Worm (Caenorhabditis elegans): ENCODE results near the gene C03B1.13.

- TF ChIP-seq skn-1 (tag; optimal IDR thresholded peaks at IDR 0.05) (no peak), fos-1 (tag; optimal IDR thresholded peaks at IDR 0.05) (no peak), ama-1 (optimal IDR thresholded peaks at IDR 0.05) (no peak), nhr-28 (tag; optimal IDR thresholded peaks at IDR 0.05) (no peak), unc-62 (GFP tag; optimal IDR thresholded peaks at IDR 0.05) (no peak), zag-1 (tag; optimal IDR thresholded peaks at IDR 0.05) (no peak), Y116A8C.19 (tag; optimal IDR thresholded peaks at IDR 0.05; ENCODE audit: borderline replicate concordance) (no peak), ces-1 (GFP tag; optimal IDR thresholded peaks at IDR 0.05) (no peak), mab-9 (GFP tag; IDR thresholded peaks at IDR 0.05) (no peak), sup-37 (GFP tag; optimal IDR thresholded peaks at IDR 0.05) (no peak), hpl-2 (GFP tag; optimal IDR thresholded peaks at IDR 0.05) (no peak), lir-3 (tag; optimal IDR thresholded peaks at IDR 0.05; ENCODE audit: poor library complexity) (no peak), nhr-11 (tag; optimal IDR thresholded peaks at IDR 0.05) (no peak)
These were observed 26.3 kb upstream of the C03B1.13 start, which contains the start of gene C03B1.4 for ce11 chrX:6364196-6364595.

Measured in whole organism, L1 larva.